Worm (Caenorhabditis elegans) whole organism, young adult: ENCODE results near the gene F48E8.3.
A peak's percentile ranks its signal among the peaks of the same experiment; 100 is the strongest.

Experiments
- B0019.2 ChIP-seq: fragments of 200-800 bp; sonication (Bioruptor generic); conservative IDR thresholded peaks from 2 replicates; pipeline ENCODE4 v1.3.6; 2022; ENCODE audit warnings: missing genetic modification reagents, missing genetic modification characterization, missing compliant biosample characterization
- B0336.3 ChIP-seq: fragments of 200-800 bp; sonication (Bioruptor generic); IDR thresholded peaks from 2 replicates; pipeline ENCODE4 v1.3.6; 2022; ENCODE audit warnings: missing genetic modification characterization, missing compliant biosample characterization
- C06A6.2 ChIP-seq: fragments of 200-800 bp; sonication (Bioruptor generic); conservative IDR thresholded peaks from 2 replicates; pipeline ENCODE4 v1.3.6; 2022; ENCODE audit warnings: missing genetic modification characterization, missing compliant biosample characterization
- C17E4.6 ChIP-seq: fragments of 200-800 bp; sonication (Bioruptor generic); IDR thresholded peaks from 2 replicates; pipeline ENCODE4 v1.3.6; 2022; ENCODE audit warnings: missing genetic modification reagents, missing genetic modification characterization, missing compliant biosample characterization
- F23B12.7 ChIP-seq: sonication (generic microtip); optimal IDR thresholded peaks from 2 replicates; lab custom pipeline; 2017; ENCODE audit warnings: missing genetic modification characterization, mild to moderate bottlenecking, missing compliant biosample characterization, antibody characterized with exemption, moderate library complexity; ENCODE audit not compliant: insufficient read depth
- F49E8.2 ChIP-seq: sonication (generic microtip); optimal IDR thresholded peaks from 3 replicates; lab custom pipeline; 2017; ENCODE audit warnings: missing genetic modification characterization, mild to moderate bottlenecking, missing compliant biosample characterization, antibody characterized with exemption, moderate library complexity; ENCODE audit not compliant: insufficient read depth
- Y53F4B.3 ChIP-seq: fragments of 200-800 bp; sonication (Bioruptor generic); IDR thresholded peaks from 2 replicates; pipeline ENCODE4 v1.3.6; 2022; ENCODE audit warnings: missing genetic modification reagents, missing genetic modification characterization, missing compliant biosample characterization
- ama-1 ChIP-seq, 3 experiments: fragments of 150-350 bp in 1 of 3; sonication (generic microtip) in 2 of 3; optimal IDR thresholded peaks; 2 replicates each; lab custom pipeline; 2014 to 2018; ENCODE audit warnings: missing biosample characterization in 2 of 3, missing genetic modification characterization in 2 of 3, missing genetic modification reagents in 2 of 3
- cebp-1 ChIP-seq, 2 experiments: fragments of 200-800 bp in 1 of 2; sonication (Bioruptor generic) in 1 of 2; sonication (generic microtip) in 1 of 2; IDR thresholded peaks in 1 of 2; optimal IDR thresholded peaks in 1 of 2; 2 replicates each; pipeline versions ENCODE4 v1.3.6 to Lab custom; 2017 to 2022; ENCODE audit warnings: missing compliant biosample characterization in 2 of 2, missing genetic modification characterization in 2 of 2, mild to moderate bottlenecking in 1 of 2, missing genetic modification reagents in 1 of 2, moderate library complexity in 1 of 2
- dpff-1 ChIP-seq: sonication (generic microtip); optimal IDR thresholded peaks from 2 replicates; lab custom pipeline; 2017; ENCODE audit warnings: mild to moderate bottlenecking, missing genetic modification characterization, missing compliant biosample characterization
- egl-44 ChIP-seq: fragments of 200-800 bp; sonication (Bioruptor generic); IDR thresholded peaks from 2 replicates; pipeline ENCODE4 v1.3.6; 2022; ENCODE audit warnings: missing genetic modification reagents, missing genetic modification characterization, missing compliant biosample characterization
- egrh-3 ChIP-seq: fragments of 200-800 bp; sonication (Bioruptor generic); IDR thresholded peaks from 2 replicates; pipeline ENCODE4 v1.3.6; 2022; ENCODE audit warnings: missing genetic modification reagents, missing genetic modification characterization, missing compliant biosample characterization
- ekl-4 ChIP-seq: fragments of 200-800 bp; sonication (Bioruptor generic); IDR thresholded peaks from 2 replicates; pipeline ENCODE4 v1.3.6; 2022; ENCODE audit warnings: missing genetic modification reagents, missing genetic modification characterization, missing compliant biosample characterization
- ets-4 ChIP-seq: fragments of 200-800 bp; sonication (Bioruptor generic); optimal IDR thresholded peaks from 2 replicates; lab custom pipeline; 2018; ENCODE audit warnings: mild to moderate bottlenecking, missing genetic modification characterization, missing compliant biosample characterization
- hmg-1.2 ChIP-seq: fragments of 200-800 bp; sonication (Bioruptor generic); IDR thresholded peaks from 2 replicates; pipeline ENCODE4 v1.3.6; 2022; ENCODE audit warnings: missing genetic modification reagents, missing genetic modification characterization, missing compliant biosample characterization
- hrde-1 ChIP-seq: sonication (generic microtip); optimal IDR thresholded peaks from 2 replicates; lab custom pipeline; 2016; ENCODE audit warnings: missing genetic modification characterization, mild to moderate bottlenecking, missing compliant biosample characterization, moderate library complexity, missing genotype, missing genetic modification reagents, borderline replicate concordance
- let-607 ChIP-seq, 2 experiments: fragments of 200-800 bp in 1 of 2; sonication (Bioruptor generic) in 1 of 2; sonication (generic microtip) in 1 of 2; optimal IDR thresholded peaks; 2 replicates each; lab custom pipeline; 2016 to 2018; ENCODE audit warnings: mild to moderate bottlenecking in 2 of 2, missing compliant biosample characterization in 2 of 2, missing genetic modification characterization in 2 of 2, moderate library complexity in 2 of 2, missing genotype in 1 of 2
- lin-26 ChIP-seq: fragments of 200-800 bp; sonication (Bioruptor generic); IDR thresholded peaks from 2 replicates; pipeline ENCODE4 v1.3.6; 2022; ENCODE audit warnings: missing genetic modification reagents, missing genetic modification characterization, missing compliant biosample characterization
- lin-40 ChIP-seq: sonication (generic microtip); optimal IDR thresholded peaks from 2 replicates; lab custom pipeline; 2016; ENCODE audit warnings: missing genetic modification characterization, mild to moderate bottlenecking, missing compliant biosample characterization, missing genotype, missing genetic modification reagents
- lsl-1 ChIP-seq: fragments of 200-800 bp; sonication (Bioruptor generic); optimal IDR thresholded peaks from 2 replicates; lab custom pipeline; 2018; ENCODE audit warnings: mild to moderate bottlenecking, missing genetic modification characterization, moderate library complexity, missing compliant biosample characterization
- madf-3 ChIP-seq: fragments of 200-800 bp; sonication (Bioruptor generic); IDR thresholded peaks from 2 replicates; pipeline ENCODE4 v1.3.6; 2022; ENCODE audit warnings: missing genetic modification reagents, missing genetic modification characterization, missing compliant biosample characterization
- mcd-1 ChIP-seq: fragments of 200-800 bp; sonication (Bioruptor generic); IDR thresholded peaks from 2 replicates; pipeline ENCODE4 v1.3.6; 2022; ENCODE audit warnings: missing genetic modification reagents, missing genetic modification characterization, missing compliant biosample characterization
- nfya-1 ChIP-seq: sonication (generic microtip); optimal IDR thresholded peaks from 2 replicates; lab custom pipeline; 2017; ENCODE audit warnings: antibody characterized with exemption, missing compliant biosample characterization, missing genetic modification characterization, borderline replicate concordance; ENCODE audit not compliant: insufficient read depth
- nfya-2 ChIP-seq: fragments of 200-800 bp; sonication (Bioruptor generic); IDR thresholded peaks from 2 replicates; pipeline ENCODE4 v1.3.6; 2022; ENCODE audit warnings: missing genetic modification reagents, missing genetic modification characterization, missing compliant biosample characterization
- nhr-80 ChIP-seq: sonication (generic microtip); optimal IDR thresholded peaks from 2 replicates; lab custom pipeline; 2016; ENCODE audit warnings: missing genetic modification characterization, missing compliant biosample characterization
- rec-8 ChIP-seq, 2 experiments: sonication (generic microtip); optimal IDR thresholded peaks; 2 replicates each; lab custom pipeline; 2016; ENCODE audit warnings: mild to moderate bottlenecking in 2 of 2, missing genetic modification characterization in 2 of 2, missing genetic modification reagents in 2 of 2, missing genotype in 2 of 2, missing biosample characterization in 1 of 2, missing compliant biosample characterization in 1 of 2, moderate library complexity in 1 of 2
- snpc-4 ChIP-seq, 5 experiments: fragments of 150-350 bp in 1 of 5; sonication (generic microtip) in 4 of 5; optimal IDR thresholded peaks; 2 replicates each; lab custom pipeline; 2014 to 2018; ENCODE audit warnings: missing genetic modification characterization in 5 of 5, missing biosample characterization in 3 of 5, antibody characterized with exemption in 2 of 5, mild to moderate bottlenecking in 2 of 5, missing compliant biosample characterization in 2 of 5, missing genotype in 2 of 5, moderate library complexity in 2 of 5, missing genetic modification reagents in 1 of 5
- tbp1 ChIP-seq: fragments of 200-800 bp; sonication (Bioruptor generic); optimal IDR thresholded peaks from 2 replicates; lab custom pipeline; 2018; ENCODE audit warnings: mild to moderate bottlenecking, missing genetic modification characterization, missing compliant biosample characterization
- unc-62 ChIP-seq: fragments of 150-350 bp; optimal IDR thresholded peaks from 2 replicates; lab custom pipeline; 2014; ENCODE audit warnings: missing biosample characterization, missing genetic modification reagents, missing genetic modification characterization
- zfh-2 ChIP-seq: fragments of 200-800 bp; sonication (Bioruptor generic); conservative IDR thresholded peaks from 2 replicates; pipeline ENCODE4 v1.3.6; 2022; ENCODE audit warnings: missing genetic modification reagents, missing genetic modification characterization, missing compliant biosample characterization

The F48E8.3 gene

ce11 chrIII:5503669-5504068 lies 42.5 kb downstream of the F48E8.3 start (continued):
- TF ChIP-seq C17E4.6 (GFP tag; lab: Robert Waterston, UW) = no peak
- no peak for TF ChIP-seq Y53F4B.3
- no peak for TF ChIP-seq hrde-1 (tag; lab: Kevin White, UChicago)
- no peak for TF ChIP-seq B0019.2
- TF ChIP-seq B0336.3 (GFP tag; lab: Robert Waterston, UW) = no peak

ce11 chrIII:5504164-5504563 lies 43.0 kb downstream of the F48E8.3 start:
- TF ChIP-seq lsl-1 (GFP tag; lab: Kevin White, UChicago) (no peak), nhr-80 (tag; lab: Kevin White, UChicago) (peak; percentile 32), hmg-1.2 (peak; percentile 51; the same call in 1 of the 2 replicates), tbp1 (GFP tag; lab: Kevin White, UChicago) (peak; percentile 12), F23B12.7 (tag; lab: Kevin White, UChicago) (peak; percentile 8), egl-44 (0 out of 2 replicates have a peak, but pooled peaks have one; percentile 16), lin-40 (tag; lab: Kevin White, UChicago) (peak; percentile 23), rec-8 (tag; optimal IDR thresholded peaks at IDR 0.05; lab: Kevin White, UChicago) (no peak), let-607 (tag; optimal IDR thresholded peaks at IDR 0.05; lab: Kevin White, UChicago) (peak in 1 of 2 experiments; percentile 12), nfya-1 (no peak), unc-62 (GFP tag; lab: Kevin White, UChicago) (peak; percentile 15), ets-4 (GFP tag; lab: Kevin White, UChicago) (peak; percentile 25), ama-1 (optimal IDR thresholded peaks at IDR 0.05; lab: Kevin White, UChicago) (peak; percentile 91), ama-1 (GFP tag; optimal IDR thresholded peaks at IDR 0.05; lab: Kevin White, UChicago) (peak in 1 of 2 experiments; percentile 16), dpff-1 (tag; lab: Kevin White, UChicago) (no peak), snpc-4 (GFP tag; optimal IDR thresholded peaks at IDR 0.05; lab: Kevin White, UChicago) (no peak), snpc-4 (tag; optimal IDR thresholded peaks at IDR 0.05; lab: Kevin White, UChicago) (peak in 1 of 4 experiments; percentile 18), C06A6.2 (GFP tag; lab: Robert Waterston, UW) (0 out of 2 replicates have a peak, but pooled peaks have one; percentile 12), cebp-1 (GFP tag; IDR thresholded peaks at IDR 0.05; lab: Robert Waterston, UW) (no peak), cebp-1 (tag; optimal IDR thresholded peaks at IDR 0.05; lab: Kevin White, UChicago) (peak; percentile 80)
- TF ChIP-seq, all 124 proteins: peak for 13

ce11 chrIII:5504725-5505473 lies 43.7 kb downstream of the F48E8.3 start:
- 0 out of 2 replicates have a peak, but pooled peaks have one; percentile 56 for TF ChIP-seq nfya-2 (GFP tag; lab: Robert Waterston, UW)
- peak; percentile 37; the same call in 1 of the 2 replicates for TF ChIP-seq lin-26 (GFP tag; lab: Robert Waterston, UW)
- TF ChIP-seq ekl-4 = 0 out of 2 replicates have a peak, but pooled peaks have one; percentile 14
- no peak for TF ChIP-seq F49E8.2 (tag; lab: Kevin White, UChicago)
- peak; percentile 72 for TF ChIP-seq egrh-3 (GFP tag; lab: Robert Waterston, UW)
- 0 out of 2 replicates have a peak, but pooled peaks have one; percentile 21 for TF ChIP-seq mcd-1 (GFP tag; lab: Robert Waterston, UW)
- TF ChIP-seq madf-3 = no peak
- peak; percentile 88 for TF ChIP-seq zfh-2 (GFP tag; lab: Robert Waterston, UW)
- TF ChIP-seq, all 124 proteins: peak for 6
